Fruit fly (Drosophila melanogaster) whole organism, embryonic: ENCODE measurements around the gene Nin.

Experiments used
- C15 ChIP-seq: fragments of 200-800 bp; sonication (Bioruptor generic); IDR thresholded peaks from 3 replicates; pipeline ENCODE4 v1.3.6; 2022; ENCODE audit warnings: missing biosample characterization, missing genetic modification characterization
- CG10274 ChIP-seq: fragments of 200-800 bp; sonication (Bioruptor generic); optimal IDR thresholded peaks from 3 replicates; lab custom pipeline; 2017; ENCODE audit warnings: missing biosample characterization, mild to moderate bottlenecking, missing genetic modification characterization
- CG12155 ChIP-seq: fragments of 200-800 bp; sonication (Bioruptor generic); optimal IDR thresholded peaks from 3 replicates; lab custom pipeline; 2016; ENCODE audit warnings: missing biosample characterization, missing genetic modification characterization
- CG13287 ChIP-seq: fragments of 200-800 bp; sonication (Bioruptor generic); IDR thresholded peaks from 2 replicates; pipeline ENCODE4 v1.3.6; 2022; ENCODE audit warnings: missing biosample characterization, missing genetic modification characterization; ENCODE audit not compliant: partially characterized antibody
- CG15073 ChIP-seq: fragments of 200-800 bp; sonication (Bioruptor generic); optimal IDR thresholded peaks from 2 replicates; lab custom pipeline; 2016; ENCODE audit warnings: missing biosample characterization, missing genetic modification characterization
- CG15514 ChIP-seq: fragments of 200-800 bp; sonication (Bioruptor generic); optimal IDR thresholded peaks from 3 replicates; lab custom pipeline; 2017; ENCODE audit warnings: missing biosample characterization, missing genetic modification characterization, mild to moderate bottlenecking, moderate library complexity, missing genetic modification reagents
- CG15601 ChIP-seq: fragments of 200-800 bp; sonication (Bioruptor generic); optimal IDR thresholded peaks from 3 replicates; lab custom pipeline; 2019; ENCODE audit warnings: missing biosample characterization, mild to moderate bottlenecking, missing genetic modification characterization, moderate library complexity
- CG17568 ChIP-seq: fragments of 200-800 bp; sonication (Bioruptor generic); optimal IDR thresholded peaks from 2 replicates; lab custom pipeline; 2018; ENCODE audit warnings: missing biosample characterization, mild to moderate bottlenecking, missing genetic modification characterization, moderate library complexity
- CG17829 ChIP-seq: fragments of 200-800 bp; optimal IDR thresholded peaks from 2 replicates; lab custom pipeline; 2019; ENCODE audit warnings: missing biosample characterization, mild to moderate bottlenecking, missing genetic modification characterization, moderate library complexity
- CG1832 ChIP-seq: fragments of 200-800 bp; sonication (Bioruptor generic); optimal IDR thresholded peaks from 2 replicates; lab custom pipeline; 2017; ENCODE audit warnings: missing biosample characterization, mild to moderate bottlenecking, missing genetic modification characterization, inconsistent platforms
- CG2712 ChIP-seq: fragments of 200-800 bp; optimal IDR thresholded peaks from 3 replicates; lab custom pipeline; 2019; ENCODE audit warnings: missing biosample characterization, mild to moderate bottlenecking, missing genetic modification characterization, moderate library complexity
- CG31365 ChIP-seq: fragments of 200-800 bp; sonication (Bioruptor generic); optimal IDR thresholded peaks from 2 replicates; lab custom pipeline; 2018; ENCODE audit warnings: missing biosample characterization, mild to moderate bottlenecking, missing genetic modification characterization
- CG31441 ChIP-seq: fragments of 200-800 bp; sonication (Bioruptor generic); IDR thresholded peaks from 2 replicates; pipeline ENCODE4 v1.3.6; 2022; ENCODE audit warnings: missing biosample characterization, missing genetic modification characterization
- CG3281 ChIP-seq: fragments of 200-800 bp; sonication (Bioruptor generic); optimal IDR thresholded peaks from 3 replicates; lab custom pipeline; 2017; ENCODE audit warnings: missing biosample characterization, mild to moderate bottlenecking, missing genetic modification characterization
- CG33557 ChIP-seq: fragments of 200-800 bp; sonication (Bioruptor generic); optimal IDR thresholded peaks from 2 replicates; lab custom pipeline; 2019; ENCODE audit warnings: missing biosample characterization, mild to moderate bottlenecking, missing genetic modification characterization, moderate library complexity
- CG34376 ChIP-seq: fragments of 200-800 bp; sonication (Bioruptor generic); optimal IDR thresholded peaks from 2 replicates; lab custom pipeline; 2018; ENCODE audit warnings: missing biosample characterization, mild to moderate bottlenecking, missing genetic modification characterization
- CG4328 ChIP-seq: fragments of 200-800 bp; sonication (Bioruptor generic); optimal IDR thresholded peaks from 3 replicates; lab custom pipeline; 2017; ENCODE audit warnings: missing biosample characterization, missing genetic modification reagents, missing genetic modification characterization
- CG4617 ChIP-seq: fragments of 200-800 bp; sonication (Bioruptor generic); optimal IDR thresholded peaks from 3 replicates; lab custom pipeline; 2016; ENCODE audit warnings: missing biosample characterization, missing genetic modification characterization, borderline replicate concordance
- CG6254 ChIP-seq: fragments of 200-800 bp; sonication (Bioruptor generic); optimal IDR thresholded peaks from 3 replicates; lab custom pipeline; 2017; ENCODE audit warnings: mild to moderate bottlenecking, missing biosample characterization, missing genetic modification reagents, missing genetic modification characterization
- CG7271 ChIP-seq: fragments of 200-800 bp; sonication (Bioruptor generic); optimal IDR thresholded peaks from 2 replicates; lab custom pipeline; 2018; ENCODE audit warnings: missing biosample characterization, mild to moderate bottlenecking, missing genetic modification characterization, moderate library complexity
- CG8765 ChIP-seq: fragments of 200-800 bp; sonication (Bioruptor generic); IDR thresholded peaks from 2 replicates; pipeline ENCODE4 v1.3.6; 2022; ENCODE audit warnings: missing biosample characterization, missing genetic modification characterization
- CG9727 ChIP-seq: fragments of 200-800 bp; sonication (Bioruptor generic); optimal IDR thresholded peaks from 3 replicates; lab custom pipeline; 2017; ENCODE audit warnings: missing biosample characterization, mild to moderate bottlenecking, missing genetic modification characterization
- Camta ChIP-seq: fragments of 200-800 bp; sonication (Bioruptor generic); optimal IDR thresholded peaks from 2 replicates; lab custom pipeline; 2016; ENCODE audit warnings: missing biosample characterization, missing genetic modification characterization
- CoRest ChIP-seq: fragments of 200-800 bp; sonication (Bioruptor generic); optimal IDR thresholded peaks from 3 replicates; lab custom pipeline; 2018; ENCODE audit warnings: missing biosample characterization, mild to moderate bottlenecking, missing genetic modification characterization, moderate library complexity
- Dfd ChIP-seq, 2 experiments: fragments of >200 bp; optimal IDR thresholded peaks; 2 replicates each; lab custom pipeline; 2017; ENCODE audit warnings: missing biosample characterization in 2 of 2, missing genetic modification characterization in 2 of 2
- Ets65A ChIP-seq: fragments of 200-800 bp; sonication (Bioruptor generic); peaks from one replicate; lab custom pipeline; 2016; ENCODE audit warnings: missing biosample characterization, missing genetic modification characterization
- Hmr ChIP-seq: fragments of 200-800 bp; sonication (Bioruptor generic); optimal IDR thresholded peaks from 3 replicates; lab custom pipeline; 2017; ENCODE audit warnings: mild to moderate bottlenecking, missing biosample characterization, missing genetic modification reagents, missing genetic modification characterization
- Hr78 ChIP-seq, 2 experiments: fragments of 200-800 bp in 1 of 2; fragments of >200 bp in 1 of 2; sonication (Bioruptor generic) in 1 of 2; optimal IDR thresholded peaks; 2 replicates each; lab custom pipeline; 2017 to 2019; ENCODE audit warnings: missing biosample characterization in 2 of 2, missing genetic modification characterization in 2 of 2, mild to moderate bottlenecking in 1 of 2, moderate library complexity in 1 of 2
- NC2α ChIP-seq: fragments of 200-800 bp; sonication (Bioruptor generic); optimal IDR thresholded peaks from 2 replicates; lab custom pipeline; 2016; ENCODE audit warnings: missing biosample characterization, missing genetic modification characterization
- Opbp ChIP-seq: fragments of 200-800 bp; sonication (Bioruptor generic); IDR thresholded peaks from 3 replicates; pipeline ENCODE4 v1.3.6; 2022; ENCODE audit warnings: missing biosample characterization, missing genetic modification characterization; ENCODE audit not compliant: partially characterized antibody
- Rfx ChIP-seq: fragments of 200-800 bp; sonication (Bioruptor generic); IDR thresholded peaks from 2 replicates; pipeline ENCODE4 v1.3.6; 2022; ENCODE audit warnings: missing biosample characterization, missing genetic modification characterization
- Xrp1 ChIP-seq: fragments of 200-800 bp; sonication (Bioruptor generic); IDR thresholded peaks from 2 replicates; pipeline ENCODE4 v1.3.6; 2022; ENCODE audit warnings: missing biosample characterization, missing genetic modification characterization
- az2 ChIP-seq: fragments of 200-800 bp; sonication (Bioruptor generic); optimal IDR thresholded peaks from 3 replicates; lab custom pipeline; 2016; ENCODE audit warnings: missing biosample characterization, missing genetic modification characterization
- bcd ChIP-seq: fragments of 200-800 bp; sonication (Bioruptor generic); optimal IDR thresholded peaks from 2 replicates; lab custom pipeline; 2017; ENCODE audit warnings: missing biosample characterization, mild to moderate bottlenecking, missing genetic modification characterization
- chn ChIP-seq: fragments of 200-800 bp; sonication (Bioruptor generic); optimal IDR thresholded peaks from 2 replicates; lab custom pipeline; 2016; ENCODE audit warnings: missing biosample characterization, missing genetic modification characterization
- ci ChIP-seq: fragments of 200-800 bp; sonication (Bioruptor generic); IDR thresholded peaks from 3 replicates; pipeline ENCODE4 v1.3.6; 2022; ENCODE audit warnings: missing biosample characterization, missing genetic modification characterization
- eve ChIP-seq, 2 experiments: fragments of >200 bp; optimal IDR thresholded peaks; 2 replicates each; lab custom pipeline; 2017; ENCODE audit warnings: missing biosample characterization in 2 of 2, missing genetic modification characterization in 2 of 2
- fu2 ChIP-seq: fragments of 200-800 bp; sonication (Bioruptor generic); optimal IDR thresholded peaks from 2 replicates; lab custom pipeline; 2016; ENCODE audit warnings: missing biosample characterization, missing genetic modification characterization
- gce ChIP-seq: fragments of 200-800 bp; sonication (Bioruptor generic); IDR thresholded peaks from 3 replicates; pipeline ENCODE4 v1.3.6; 2022; ENCODE audit warnings: missing biosample characterization, missing genetic modification characterization
- grn ChIP-seq: fragments of 200-800 bp; sonication (Bioruptor generic); optimal IDR thresholded peaks from 3 replicates; lab custom pipeline; 2017; ENCODE audit warnings: missing biosample characterization, missing genetic modification characterization
- insv ChIP-seq, 2 experiments: fragments of 200-800 bp; sonication (Bioruptor generic); optimal IDR thresholded peaks; 3 replicates each; lab custom pipeline; 2016 to 2018; ENCODE audit warnings: missing biosample characterization in 2 of 2, missing genetic modification characterization in 2 of 2
- lab ChIP-seq: fragments of 200-800 bp; sonication (Bioruptor generic); optimal IDR thresholded peaks from 3 replicates; lab custom pipeline; 2017; ENCODE audit warnings: missing biosample characterization, missing genetic modification characterization, mild to moderate bottlenecking, moderate library complexity, missing genetic modification reagents
- lmd ChIP-seq: fragments of 200-800 bp; sonication (Bioruptor generic); IDR thresholded peaks from 2 replicates; pipeline ENCODE4 v1.3.6; 2022; ENCODE audit warnings: missing biosample characterization, missing genetic modification characterization
- mirr ChIP-seq: fragments of 200-800 bp; sonication (Bioruptor generic); optimal IDR thresholded peaks from 3 replicates; lab custom pipeline; 2018; ENCODE audit warnings: missing biosample characterization, mild to moderate bottlenecking, missing genetic modification characterization
- phol ChIP-seq: fragments of 200-800 bp; sonication (Bioruptor generic); optimal IDR thresholded peaks from 3 replicates; lab custom pipeline; 2018; ENCODE audit warnings: missing biosample characterization, mild to moderate bottlenecking, missing genetic modification characterization, moderate library complexity
- salm ChIP-seq: fragments of 200-800 bp; sonication (Bioruptor generic); optimal IDR thresholded peaks from 2 replicates; lab custom pipeline; 2018; ENCODE audit warnings: missing biosample characterization, mild to moderate bottlenecking, missing genetic modification characterization
- stc ChIP-seq: fragments of 200-800 bp; sonication (Bioruptor generic); IDR thresholded peaks from 2 replicates; pipeline ENCODE4 v1.3.6; 2022; ENCODE audit warnings: missing biosample characterization, missing genetic modification characterization
- sug ChIP-seq: fragments of 200-800 bp; optimal IDR thresholded peaks from 2 replicates; lab custom pipeline; 2019; ENCODE audit warnings: missing biosample characterization, mild to moderate bottlenecking, missing genetic modification characterization, moderate library complexity
- unpg ChIP-seq: fragments of 200-800 bp; sonication (Bioruptor generic); optimal IDR thresholded peaks from 3 replicates; lab custom pipeline; 2018; ENCODE audit warnings: missing biosample characterization, mild to moderate bottlenecking, missing genetic modification characterization, moderate library complexity

Nin gene

DNA sequence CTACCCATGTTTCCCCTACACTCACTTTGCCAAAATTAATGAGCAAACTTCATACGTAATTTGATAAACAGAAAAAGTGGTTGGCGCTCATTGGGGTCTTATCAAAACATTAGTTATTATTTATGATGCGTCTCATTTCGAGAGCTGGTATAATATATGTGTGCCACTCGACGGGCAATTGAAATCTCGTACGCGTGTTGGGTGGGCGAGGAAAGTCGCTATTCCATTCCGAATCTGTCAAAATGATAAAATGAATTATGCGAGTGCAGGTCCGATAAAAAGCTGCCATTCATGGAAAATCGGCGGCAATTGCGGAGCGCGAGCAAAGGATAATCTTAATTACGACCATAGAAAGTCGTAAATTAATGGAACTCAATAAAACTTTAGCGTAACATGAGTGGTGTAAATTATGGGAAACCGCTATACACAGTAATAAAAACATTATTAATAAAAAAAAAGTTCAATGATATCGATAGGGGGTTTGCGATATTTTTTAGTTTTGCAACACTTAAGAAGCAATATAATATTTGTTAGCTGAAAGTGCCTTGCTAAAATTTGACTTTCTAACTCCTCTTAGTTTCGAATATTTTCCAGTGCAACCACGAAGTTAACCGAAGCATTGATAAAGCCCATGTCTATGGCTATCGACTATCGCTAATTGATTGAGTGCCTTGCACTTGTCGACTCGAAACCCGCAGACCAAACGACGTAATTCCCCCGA, 36.0 kb downstream of the Nin start (continued):
- TF ChIP-seq CG9727 (GFP tag; lab: Kevin White, UChicago) (peak; percentile 17), salm (no peak), Ets65A (GFP tag; lab: Kevin White, UChicago) (peak; percentile 40), lab (no peak), Rfx (GFP tag; lab: Robert Waterston, UW) (0 out of 2 replicates have a peak, but pooled peaks have one; percentile 13), CoRest (tag; lab: Kevin White, UChicago) (peak; percentile 11), CG3281 (GFP tag; lab: Kevin White, UChicago) (peak; percentile 1), CG33557 (no peak), gce (GFP tag; lab: Robert Waterston, UW) (no peak), CG1832 (GFP tag; lab: Kevin White, UChicago) (no peak), CG8765 (GFP tag; lab: Robert Waterston, UW) (no peak), sug (tag; lab: Kevin White, UChicago) (peak; percentile 53), chn (GFP tag; lab: Kevin White, UChicago) (no peak), CG4328 (no peak), stc (GFP tag; lab: Robert Waterston, UW) (no peak), NC2α (GFP tag; lab: Kevin White, UChicago) (no peak), ci (GFP tag; lab: Robert Waterston, UW) (0 out of 3 replicates have a peak, but pooled peaks have one; percentile 28), CG13287 (GFP tag; lab: Robert Waterston, UW) (no peak), CG2712 (peak; percentile 32), eve (GFP tag; optimal IDR thresholded peaks at IDR 0.05; lab: Kevin White, UChicago) (peak in 1 of 2 experiments; percentile 50), Hmr (GFP tag; lab: Kevin White, UChicago) (peak; percentile 40), unpg (GFP tag; lab: Kevin White, UChicago) (peak; percentile 38), CG10274 (GFP tag; lab: Kevin White, UChicago) (no peak), bcd (GFP tag; lab: Kevin White, UChicago) (no peak), mirr (GFP tag; lab: Kevin White, UChicago) (no peak), CG15514 (GFP tag; lab: Kevin White, UChicago) (peak; percentile 10), CG6254 (GFP tag; lab: Kevin White, UChicago) (peak; percentile 1), CG31365 (no peak), Hr78 (GFP tag; optimal IDR thresholded peaks at IDR 0.05; lab: Kevin White, UChicago) (no peak), CG17568 (GFP tag; lab: Kevin White, UChicago) (peak; percentile 32), Xrp1 (GFP tag; lab: Robert Waterston, UW) (no peak), CG12155 (GFP tag; lab: Kevin White, UChicago) (no peak), CG7271 (tag; lab: Kevin White, UChicago) (no peak), Camta (GFP tag; lab: Kevin White, UChicago) (no peak), lmd (GFP tag; lab: Robert Waterston, UW) (no peak), insv (GFP tag; optimal IDR thresholded peaks at IDR 0.05; lab: Kevin White, UChicago) (no peak), CG31441 (GFP tag; lab: Robert Waterston, UW) (peak; percentile 45; the same call in 1 of the 2 replicates), Dfd (GFP tag; optimal IDR thresholded peaks at IDR 0.05; lab: Kevin White, UChicago) (no peak), Opbp (no peak), az2 (GFP tag; lab: Kevin White, UChicago) (peak; percentile 1), CG34376 (peak; percentile 47), CG4617 (no peak), phol (peak; percentile 6), CG15073 (GFP tag; lab: Kevin White, UChicago) (no peak), C15 (GFP tag; lab: Robert Waterston, UW) (no peak), fu2 (no peak), CG15601 (tag; lab: Kevin White, UChicago) (no peak), CG17829 (tag; lab: Kevin White, UChicago) (no peak), grn (GFP tag; lab: Kevin White, UChicago) (no peak)
